Worm (Caenorhabditis elegans) whole organism, mixed stage, embryonic: Measurements from ENCODE around the gene F16G10.5.

ENCODE experiments used
- ceh-83 ChIP-seq: fragments of 200-800 bp; sonication (Bioruptor generic); optimal IDR thresholded peaks from 2 replicates; lab custom pipeline; 2018; ENCODE audit warnings: mild to moderate bottlenecking, missing genetic modification characterization, missing compliant biosample characterization
- elt-3 ChIP-seq: fragments of 150-350 bp; optimal IDR thresholded peaks from 2 replicates; lab custom pipeline; 2014; ENCODE audit warnings: missing biosample characterization, missing genetic modification characterization
- mls-2 ChIP-seq: sonication (generic microtip); optimal IDR thresholded peaks from 2 replicates; lab custom pipeline; 2016; ENCODE audit warnings: mild to moderate bottlenecking, missing genetic modification characterization, moderate library complexity, missing compliant biosample characterization
- nhr-12 ChIP-seq: fragments of 150-350 bp; optimal IDR thresholded peaks from 2 replicates; lab custom pipeline; 2014; ENCODE audit warnings: missing biosample characterization, missing genetic modification characterization
- nhr-237 ChIP-seq: fragments of 150-350 bp; optimal IDR thresholded peaks from 2 replicates; lab custom pipeline; 2014; ENCODE audit warnings: missing biosample characterization, missing genetic modification characterization
- snpc-4 ChIP-seq: fragments of 150-350 bp; optimal IDR thresholded peaks from 2 replicates; lab custom pipeline; 2014; ENCODE audit warnings: missing biosample characterization, missing genetic modification characterization
- unc-62 ChIP-seq: fragments of 150-350 bp; optimal IDR thresholded peaks from 2 replicates; lab custom pipeline; 2014; ENCODE audit warnings: missing biosample characterization, missing genetic modification reagents, missing genetic modification characterization

- no peak for TF ChIP-seq unc-62 (GFP tag; lab: Kevin White, UChicago)
- no peak for TF ChIP-seq snpc-4 (tag; lab: Kevin White, UChicago)
- no peak for TF ChIP-seq nhr-237
- no peak for TF ChIP-seq mls-2 (tag; lab: Kevin White, UChicago)
- TF ChIP-seq ceh-83: no peak
- no peak for TF ChIP-seq elt-3 (tag; lab: Kevin White, UChicago)
- no peak for TF ChIP-seq nhr-12 (tag; lab: Kevin White, UChicago)
Measured at ce11 chrII:2379673-2380072, 12.6 kb downstream of the F16G10.5 start.
